Fruit fly (Drosophila melanogaster) whole organism, prepupa: ENCODE data around the gene CG5984.

Source experiments
- Blimp-1 ChIP-seq: fragments of 200-800 bp; sonication (Bioruptor generic); optimal IDR thresholded peaks from 3 replicates; lab custom pipeline; 2017; ENCODE audit warnings: missing biosample characterization, missing genetic modification characterization, mild to moderate bottlenecking, moderate library complexity, missing genetic modification reagents
- CG10631 ChIP-seq: fragments of 200-800 bp; sonication (Bioruptor generic); optimal IDR thresholded peaks from 2 replicates; lab custom pipeline; 2016; ENCODE audit warnings: missing biosample characterization, missing genetic modification characterization
- CG10669 ChIP-seq: fragments of 200-800 bp; sonication (Bioruptor generic); optimal IDR thresholded peaks from 3 replicates; lab custom pipeline; 2018; ENCODE audit warnings: missing biosample characterization, mild to moderate bottlenecking, missing genetic modification characterization, moderate library complexity
- CG11902 ChIP-seq: fragments of 200-800 bp; sonication (Bioruptor generic); optimal IDR thresholded peaks from 3 replicates; lab custom pipeline; 2016; ENCODE audit warnings: missing biosample characterization, missing genetic modification characterization
- CG1621 ChIP-seq: fragments of 200-800 bp; sonication (Bioruptor generic); optimal IDR thresholded peaks from 3 replicates; lab custom pipeline; 2018; ENCODE audit warnings: missing biosample characterization, mild to moderate bottlenecking, missing genetic modification characterization
- CG16779 ChIP-seq: fragments of 200-800 bp; sonication (Bioruptor generic); optimal IDR thresholded peaks from 3 replicates; lab custom pipeline; 2017; ENCODE audit warnings: missing biosample characterization, mild to moderate bottlenecking, missing genetic modification characterization
- CG3032 ChIP-seq: fragments of 200-800 bp; optimal IDR thresholded peaks from 2 replicates; lab custom pipeline; 2019; ENCODE audit warnings: missing biosample characterization, mild to moderate bottlenecking, missing genetic modification characterization, moderate library complexity
- CG31627 ChIP-seq: fragments of 200-800 bp; sonication (Bioruptor generic); optimal IDR thresholded peaks from 3 replicates; lab custom pipeline; 2016; ENCODE audit warnings: missing biosample characterization, missing genetic modification characterization
- CG32006 ChIP-seq: fragments of 200-800 bp; sonication (Bioruptor generic); optimal IDR thresholded peaks from 3 replicates; lab custom pipeline; 2017; ENCODE audit warnings: missing biosample characterization, mild to moderate bottlenecking, missing genetic modification characterization
- CG34406 ChIP-seq: fragments of 200-800 bp; sonication (Bioruptor generic); optimal IDR thresholded peaks from 3 replicates; lab custom pipeline; 2016; ENCODE audit warnings: missing biosample characterization, missing genetic modification characterization
- CG4318 ChIP-seq: fragments of 200-800 bp; sonication (Bioruptor generic); optimal IDR thresholded peaks from 3 replicates; lab custom pipeline; 2017; ENCODE audit warnings: missing biosample characterization, mild to moderate bottlenecking, missing genetic modification characterization
- CG6163 ChIP-seq: fragments of 200-800 bp; sonication (Bioruptor generic); IDR thresholded peaks from 3 replicates; pipeline ENCODE4 v1.3.6; 2022; ENCODE audit warnings: missing biosample characterization, missing genetic modification characterization
- CG6276 ChIP-seq: fragments of 200-800 bp; sonication (Bioruptor generic); optimal IDR thresholded peaks from 2 replicates; lab custom pipeline; 2017; ENCODE audit warnings: missing biosample characterization, mild to moderate bottlenecking, missing genetic modification characterization
- CG6792 ChIP-seq: fragments of 200-800 bp; sonication (Bioruptor generic); optimal IDR thresholded peaks from 3 replicates; lab custom pipeline; 2016; ENCODE audit warnings: missing biosample characterization, missing genetic modification characterization
- CG6808 ChIP-seq: fragments of 200-800 bp; sonication (Bioruptor generic); optimal IDR thresholded peaks from 3 replicates; lab custom pipeline; 2017; ENCODE audit warnings: missing biosample characterization, missing genetic modification characterization, mild to moderate bottlenecking, moderate library complexity, missing genetic modification reagents
- CG6854 ChIP-seq: fragments of 200-800 bp; sonication (Bioruptor generic); optimal IDR thresholded peaks from 2 replicates; lab custom pipeline; 2017; ENCODE audit warnings: missing biosample characterization, mild to moderate bottlenecking, missing genetic modification characterization
- CG8119 ChIP-seq: fragments of 200-800 bp; sonication (Bioruptor generic); IDR thresholded peaks from 3 replicates; pipeline ENCODE4 v1.3.6; 2022; ENCODE audit warnings: missing biosample characterization, missing genetic modification characterization
- CG8319 ChIP-seq: fragments of 200-800 bp; sonication (Bioruptor generic); optimal IDR thresholded peaks from 3 replicates; lab custom pipeline; 2016; ENCODE audit warnings: missing biosample characterization, missing genetic modification characterization
- CG8632 ChIP-seq: fragments of 200-800 bp; sonication (Bioruptor generic); optimal IDR thresholded peaks from 3 replicates; lab custom pipeline; 2016; ENCODE audit warnings: missing biosample characterization, missing genetic modification characterization
- Eip78C ChIP-seq: fragments of 200-800 bp; sonication (Bioruptor generic); peaks from one replicate; lab custom pipeline; 2016; ENCODE audit warnings: missing biosample characterization, missing genetic modification characterization
- Eip93F ChIP-seq: fragments of 200-800 bp; sonication (Bioruptor generic); optimal IDR thresholded peaks from 2 replicates; lab custom pipeline; 2016; ENCODE audit warnings: missing biosample characterization, mild to moderate bottlenecking, missing genetic modification characterization
- Ets21C ChIP-seq: fragments of 200-800 bp; sonication (Bioruptor generic); optimal IDR thresholded peaks from 3 replicates; lab custom pipeline; 2016; ENCODE audit warnings: missing biosample characterization, missing genetic modification characterization
- Gug ChIP-seq: fragments of 200-800 bp; sonication (Bioruptor generic); IDR thresholded peaks from 2 replicates; pipeline ENCODE4 v1.3.6; 2022; ENCODE audit warnings: missing biosample characterization, missing genetic modification characterization
- Hr38 ChIP-seq: sonication (Bioruptor generic); optimal IDR thresholded peaks from 2 replicates; lab custom pipeline; 2016; ENCODE audit warnings: missing biosample characterization, missing genetic modification characterization
- Hr39 ChIP-seq: fragments of 200-800 bp; sonication (Bioruptor generic); optimal IDR thresholded peaks from 2 replicates; lab custom pipeline; 2016; ENCODE audit warnings: missing biosample characterization, missing genetic modification characterization
- Hr4 ChIP-seq: fragments of 200-800 bp; sonication (Bioruptor generic); optimal IDR thresholded peaks from 3 replicates; lab custom pipeline; 2016; ENCODE audit warnings: missing biosample characterization, missing genetic modification characterization
- Lpt ChIP-seq: fragments of 200-800 bp; sonication (Bioruptor generic); optimal IDR thresholded peaks from 3 replicates; lab custom pipeline; 2016; ENCODE audit warnings: missing biosample characterization, missing genetic modification characterization
- Met ChIP-seq: fragments of 200-800 bp; sonication (Bioruptor generic); optimal IDR thresholded peaks from 3 replicates; lab custom pipeline; 2016; ENCODE audit warnings: missing biosample characterization, missing genetic modification characterization
- OdsH ChIP-seq: fragments of 200-800 bp; sonication (Bioruptor generic); optimal IDR thresholded peaks from 3 replicates; lab custom pipeline; 2016; ENCODE audit warnings: missing biosample characterization, missing genetic modification characterization
- Smox ChIP-seq: fragments of 200-800 bp; sonication (Bioruptor generic); optimal IDR thresholded peaks from 3 replicates; lab custom pipeline; 2016; ENCODE audit warnings: missing biosample characterization, missing genetic modification characterization
- Sox102F ChIP-seq: fragments of 200-800 bp; sonication (Bioruptor generic); optimal IDR thresholded peaks from 2 replicates; lab custom pipeline; 2016; ENCODE audit warnings: missing biosample characterization, mild to moderate bottlenecking, missing genetic modification characterization
- Sox14 ChIP-seq: fragments of 200-800 bp; sonication (Bioruptor generic); optimal IDR thresholded peaks from 3 replicates; lab custom pipeline; 2016; ENCODE audit warnings: missing biosample characterization, missing genetic modification characterization
- Sox15 ChIP-seq: fragments of 200-800 bp; sonication (Bioruptor generic); optimal IDR thresholded peaks from 3 replicates; lab custom pipeline; 2016; ENCODE audit warnings: missing biosample characterization, missing genetic modification characterization
- achi ChIP-seq: fragments of 200-800 bp; sonication (Bioruptor generic); optimal IDR thresholded peaks from 3 replicates; lab custom pipeline; 2016; ENCODE audit warnings: missing biosample characterization, missing genetic modification characterization
- acj6 ChIP-seq: fragments of 200-800 bp; sonication (Bioruptor generic); optimal IDR thresholded peaks from 3 replicates; lab custom pipeline; 2016; ENCODE audit warnings: missing biosample characterization, missing genetic modification characterization
- cyc ChIP-seq: fragments of 200-800 bp; sonication (Bioruptor generic); optimal IDR thresholded peaks from 3 replicates; lab custom pipeline; 2016; ENCODE audit warnings: missing biosample characterization, missing genetic modification characterization
- dsx ChIP-seq: fragments of 200-800 bp; optimal IDR thresholded peaks from 3 replicates; lab custom pipeline; 2019; ENCODE audit warnings: missing biosample characterization, mild to moderate bottlenecking, missing genetic modification characterization, moderate library complexity; ENCODE audit not compliant: poor library complexity, severe bottlenecking
- eg ChIP-seq: fragments of 200-800 bp; sonication (Bioruptor generic); IDR thresholded peaks from 3 replicates; pipeline ENCODE4 v1.3.6; 2022; ENCODE audit warnings: missing biosample characterization, missing genetic modification characterization
- esn ChIP-seq: fragments of 200-800 bp; sonication (Bioruptor generic); optimal IDR thresholded peaks from 2 replicates; lab custom pipeline; 2016; ENCODE audit warnings: missing biosample characterization, mild to moderate bottlenecking, missing genetic modification characterization, moderate library complexity
- fd85E ChIP-seq: fragments of 200-800 bp; sonication (Bioruptor generic); optimal IDR thresholded peaks from 3 replicates; lab custom pipeline; 2016; ENCODE audit warnings: missing biosample characterization, missing genetic modification characterization
- fkh ChIP-seq: fragments of 200-800 bp; sonication (Bioruptor generic); optimal IDR thresholded peaks from 3 replicates; lab custom pipeline; 2017; ENCODE audit warnings: missing biosample characterization, mild to moderate bottlenecking, missing genetic modification characterization, moderate library complexity
- lz ChIP-seq: fragments of 200-800 bp; sonication (Bioruptor generic); optimal IDR thresholded peaks from 3 replicates; lab custom pipeline; 2016; ENCODE audit warnings: missing biosample characterization, missing genetic modification characterization
- net ChIP-seq: fragments of 200-800 bp; sonication (Bioruptor generic); optimal IDR thresholded peaks from 3 replicates; lab custom pipeline; 2016; ENCODE audit warnings: missing biosample characterization, missing genetic modification characterization
- pdm3 ChIP-seq: fragments of 200-800 bp; sonication (Bioruptor generic); optimal IDR thresholded peaks from 3 replicates; lab custom pipeline; 2016; ENCODE audit warnings: missing biosample characterization, missing genetic modification characterization
- salr ChIP-seq, 2 experiments: fragments of 200-800 bp; sonication (Bioruptor generic); optimal IDR thresholded peaks; 3 replicates each; lab custom pipeline; 2016 to 2018; ENCODE audit warnings: missing biosample characterization in 2 of 2, missing genetic modification characterization in 2 of 2, mild to moderate bottlenecking in 1 of 2
- spab ChIP-seq: fragments of 200-800 bp; sonication (Bioruptor generic); optimal IDR thresholded peaks from 2 replicates; lab custom pipeline; 2017; ENCODE audit warnings: missing biosample characterization, mild to moderate bottlenecking, missing genetic modification characterization, missing genetic modification reagents
- ss ChIP-seq, 2 experiments: fragments of 200-800 bp; sonication (Bioruptor generic); optimal IDR thresholded peaks; 2 replicates in 1 of 2; 3 replicates in 1 of 2; lab custom pipeline; 2017 to 2018; ENCODE audit warnings: mild to moderate bottlenecking in 2 of 2, missing biosample characterization in 2 of 2, missing genetic modification characterization in 2 of 2, moderate library complexity in 1 of 2
- svp ChIP-seq: fragments of 200-800 bp; sonication (Bioruptor generic); peaks from one replicate; lab custom pipeline; 2016; ENCODE audit warnings: missing biosample characterization, missing genetic modification characterization
- topi ChIP-seq: fragments of 200-800 bp; sonication (Bioruptor generic); optimal IDR thresholded peaks from 3 replicates; lab custom pipeline; 2016; ENCODE audit warnings: missing biosample characterization, missing genetic modification characterization
- vri ChIP-seq: fragments of 200-800 bp; sonication (Bioruptor generic); optimal IDR thresholded peaks from 3 replicates; lab custom pipeline; 2016; ENCODE audit warnings: missing biosample characterization, mild to moderate bottlenecking, missing genetic modification characterization

The CG5984 gene

DNA sequence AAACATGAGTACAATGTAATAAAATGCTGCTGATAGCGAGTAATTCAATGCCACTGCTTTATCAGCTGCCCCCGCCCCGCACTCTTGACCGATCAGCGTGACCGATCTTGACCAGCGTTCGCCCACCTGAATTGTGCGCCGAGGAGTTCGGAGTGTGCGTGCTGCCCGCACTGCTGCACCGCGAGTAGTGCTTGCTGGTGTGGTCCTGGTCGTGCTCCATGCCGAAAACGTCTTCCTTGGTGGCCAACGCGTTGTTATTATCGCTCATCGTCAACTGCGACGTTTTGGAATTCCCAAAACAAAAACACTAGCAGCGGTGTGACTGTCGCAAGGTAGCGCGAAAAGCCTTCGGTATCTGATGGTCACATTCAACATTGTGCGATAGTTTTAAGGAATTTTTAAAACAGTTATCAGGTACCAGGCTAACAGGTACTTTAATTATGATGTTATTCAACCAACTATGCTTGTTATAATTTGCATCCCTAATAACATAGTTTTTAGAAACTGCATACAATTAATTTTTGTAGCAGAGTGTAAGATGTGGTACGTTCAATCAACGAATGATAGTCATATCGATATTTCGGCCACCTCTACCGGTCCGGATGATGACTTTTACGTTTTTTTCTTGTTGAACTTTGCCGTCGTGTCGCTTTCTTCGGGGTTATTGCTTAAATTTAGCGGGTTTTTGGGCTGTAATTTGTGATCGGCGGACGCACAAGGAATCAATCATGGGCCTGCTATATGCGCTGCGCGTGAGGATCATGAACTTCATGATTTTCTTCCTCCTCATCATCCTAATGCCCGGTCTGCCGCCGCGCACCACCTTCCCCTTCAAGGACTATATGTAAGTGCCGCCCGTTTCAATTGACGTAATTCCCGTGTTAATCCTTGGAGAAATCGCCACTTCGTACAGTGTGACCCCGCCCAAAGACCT lies 40.7 kb upstream of the CG5984 start, which contains the start of the genes bigmax and Hmu:
TSS of gene bigmax (minus strand) at position 325 of the 934 bp plus-strand sequence.
TSS of gene Hmu (plus strand) at position 568 of the 934 bp plus-strand sequence.
- peak; percentile 77 for TF ChIP-seq CG32006 (GFP tag; lab: Kevin White, UChicago)
- no peak for TF ChIP-seq CG6854 (GFP tag; lab: Kevin White, UChicago)
- TF ChIP-seq CG3032 (tag; lab: Kevin White, UChicago): peak; percentile 73
- TF ChIP-seq Hr4 (GFP tag; lab: Kevin White, UChicago): peak; percentile 82
- peak in 1 of 2 experiments; percentile 69 for TF ChIP-seq ss (GFP tag; optimal IDR thresholded peaks at IDR 0.05; lab: Kevin White, UChicago)
- TF ChIP-seq salr (GFP tag; optimal IDR thresholded peaks at IDR 0.05; lab: Kevin White, UChicago): peak in 1 of 2 experiments; percentile 25
- TF ChIP-seq acj6: peak; percentile 77
- peak; percentile 85 for TF ChIP-seq eg (GFP tag; lab: Robert Waterston, UW)
- peak; percentile 55 for TF ChIP-seq CG6792 (GFP tag; lab: Kevin White, UChicago)
- peak; percentile 89 for TF ChIP-seq Eip78C (GFP tag; lab: Kevin White, UChicago)
- peak; percentile 71 for TF ChIP-seq CG11902 (GFP tag; lab: Kevin White, UChicago)
- peak; percentile 83 for TF ChIP-seq cyc (GFP tag; lab: Kevin White, UChicago)
- peak; percentile 31 for TF ChIP-seq fkh
- TF ChIP-seq topi: peak; percentile 77
- peak; percentile 80 for TF ChIP-seq Ets21C (GFP tag; lab: Kevin White, UChicago)
- TF ChIP-seq dsx: peak; percentile 85
- TF ChIP-seq Sox102F (GFP tag; lab: Kevin White, UChicago): no peak
- peak; percentile 62; the same call in 2 of the 3 replicates for TF ChIP-seq CG8119 (GFP tag; lab: Robert Waterston, UW)
- TF ChIP-seq vri: peak; percentile 68
- TF ChIP-seq CG4318: peak; percentile 54
- TF ChIP-seq CG34406 (GFP tag; lab: Kevin White, UChicago): peak; percentile 71
- TF ChIP-seq CG6163 (GFP tag; lab: Robert Waterston, UW): peak; percentile 73
- no peak for TF ChIP-seq CG6808 (GFP tag; lab: Kevin White, UChicago)
- TF ChIP-seq Hr38 (GFP tag; lab: Kevin White, UChicago): no peak
- TF ChIP-seq net (GFP tag; lab: Kevin White, UChicago): peak; percentile 30
- no peak for TF ChIP-seq Blimp-1 (GFP tag; lab: Kevin White, UChicago)
- peak; percentile 98 for TF ChIP-seq svp (GFP tag; lab: Kevin White, UChicago)
- TF ChIP-seq Gug (GFP tag; lab: Robert Waterston, UW): peak; percentile 72
- TF ChIP-seq Eip93F (GFP tag; lab: Kevin White, UChicago): no peak
- peak; percentile 87 for TF ChIP-seq Hr39
- TF ChIP-seq Sox15 (GFP tag; lab: Kevin White, UChicago): peak; percentile 80
- peak; percentile 88 for TF ChIP-seq Sox14
- TF ChIP-seq esn: peak; percentile 85
- peak; percentile 81 for TF ChIP-seq OdsH (GFP tag; lab: Kevin White, UChicago)
- peak; percentile 90 for TF ChIP-seq CG1621
- TF ChIP-seq Smox (GFP tag; lab: Kevin White, UChicago): peak; percentile 79
- peak; percentile 65 for TF ChIP-seq Lpt (GFP tag; lab: Kevin White, UChicago)
- peak; percentile 76 for TF ChIP-seq pdm3
- TF ChIP-seq CG10669: peak; percentile 52
- TF ChIP-seq Met (GFP tag; lab: Kevin White, UChicago): peak; percentile 72
- TF ChIP-seq fd85E (GFP tag; lab: Kevin White, UChicago): no peak
- TF ChIP-seq CG16779: no peak
- TF ChIP-seq spab (GFP tag; lab: Kevin White, UChicago): no peak
- peak; percentile 92 for TF ChIP-seq CG31627
- peak; percentile 58 for TF ChIP-seq CG8632 (GFP tag; lab: Kevin White, UChicago)
- peak; percentile 84 for TF ChIP-seq CG10631 (GFP tag; lab: Kevin White, UChicago)
- TF ChIP-seq CG8319: peak; percentile 62
- TF ChIP-seq lz (GFP tag; lab: Kevin White, UChicago): peak; percentile 89
- no peak for TF ChIP-seq CG6276 (GFP tag; lab: Kevin White, UChicago)
- TF ChIP-seq achi (GFP tag; lab: Kevin White, UChicago): peak; percentile 75
